Fruit fly (Drosophila melanogaster): Measurements from ENCODE around the gene CG7394.

DNA sequence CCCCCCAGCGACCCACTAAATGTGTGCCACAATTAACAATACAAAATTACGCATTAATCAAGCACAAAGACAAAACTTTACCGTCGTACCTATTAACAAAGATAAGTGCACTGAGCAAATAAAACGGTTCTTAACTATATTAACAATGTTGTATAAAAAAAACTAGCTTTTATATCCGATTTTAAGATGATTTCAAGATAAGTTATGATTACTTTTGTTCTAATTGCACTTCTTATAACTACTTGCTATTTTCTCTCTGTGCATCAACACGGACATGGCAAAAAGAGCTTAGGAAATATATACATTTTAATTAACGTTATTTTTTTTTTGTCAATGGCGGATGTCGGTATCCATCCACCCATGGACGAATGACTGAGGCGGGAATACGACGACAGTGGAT, 25.7 kb upstream of the CG7394 start:
- TF ChIP-seq Jra (GFP tag; optimal IDR thresholded peaks at IDR 0.05) (no peak), h (GFP tag; optimal IDR thresholded peaks at IDR 0.05) (peak; percentile 36), GATAd (GFP tag; optimal IDR thresholded peaks at IDR 0.05) (no peak), Dfd (GFP tag; optimal IDR thresholded peaks at IDR 0.05) (no peak)

Data from whole organism, wandering third instar larva.